Worm (Caenorhabditis elegans): ENCODE data around the gene C30H6.5.

ce11 chrIV:17328834-17329233 lies 42.7 kb upstream of the C30H6.5 start, which contains the start of gene ceh-88:
- TF ChIP-seq daf-12 (tag; optimal IDR thresholded peaks at IDR 0.05) (no peak), egl-43 (GFP tag; IDR thresholded peaks at IDR 0.05) (no peak), nhr-237 (tag; optimal IDR thresholded peaks at IDR 0.05) (no peak), nhr-77 (tag; optimal IDR thresholded peaks at IDR 0.05) (no peak), lin-13 (GFP tag; optimal IDR thresholded peaks at IDR 0.05) (no peak), nhr-76 (tag; optimal IDR thresholded peaks at IDR 0.05) (no peak), aha-1 (tag) (no peak), mdl-1 (tag; optimal IDR thresholded peaks at IDR 0.05) (no peak), unc-62 (GFP tag; optimal IDR thresholded peaks at IDR 0.05 in 1 of 2) (no peak), unc-62 (tag; optimal IDR thresholded peaks at IDR 0.05) (no peak), spr-1 (tag; optimal IDR thresholded peaks at IDR 0.05) (no peak), nhr-11 (tag; optimal IDR thresholded peaks at IDR 0.05) (no peak)

Measured in whole organism, L4 larva.